Worm (Caenorhabditis elegans) whole organism, midembryonic: ENCODE measurements around the gene oxy-4.
A peak's percentile ranks its signal among the peaks of the same experiment; 100 is the strongest.

ENCODE experiments used
- T22C8.4 ChIP-seq: fragments of 200-800 bp; sonication (Bioruptor generic); IDR thresholded peaks from 2 replicates; pipeline ENCODE4 v1.3.6; 2022; ENCODE audit warnings: missing genetic modification characterization, missing compliant biosample characterization
- cog-1 ChIP-seq: sonication (generic microtip); optimal IDR thresholded peaks from 2 replicates; lab custom pipeline; 2016; ENCODE audit warnings: missing genetic modification characterization, missing compliant biosample characterization
- flt-1 ChIP-seq: fragments of 200-800 bp; sonication (Bioruptor generic); IDR thresholded peaks from 2 replicates; pipeline ENCODE4 v1.3.6; 2022; ENCODE audit warnings: missing genetic modification characterization, missing compliant biosample characterization
- klf-2 ChIP-seq: fragments of 200-800 bp; sonication (Bioruptor generic); conservative IDR thresholded peaks from 2 replicates; pipeline ENCODE4 v1.3.6; 2022; ENCODE audit warnings: missing genetic modification reagents, missing genetic modification characterization, missing compliant biosample characterization
- med-1 ChIP-seq: sonication (generic microtip); optimal IDR thresholded peaks from 2 replicates; lab custom pipeline; 2017; ENCODE audit warnings: missing genetic modification characterization, mild to moderate bottlenecking, missing compliant biosample characterization, antibody characterized with exemption, missing genetic modification reagents; ENCODE audit not compliant: insufficient read depth
- ref-1 ChIP-seq: fragments of 200-800 bp; sonication (Bioruptor generic); conservative IDR thresholded peaks from 2 replicates; pipeline ENCODE4 v1.3.6; 2022; ENCODE audit warnings: missing genetic modification reagents, missing genetic modification characterization, missing compliant biosample characterization
- tab-1 ChIP-seq: fragments of 200-800 bp; sonication (Bioruptor generic); IDR thresholded peaks from 2 replicates; pipeline ENCODE4 v1.3.6; 2022; ENCODE audit warnings: missing genetic modification characterization, missing compliant biosample characterization
- ztf-23 ChIP-seq: fragments of 200-800 bp; sonication (Bioruptor generic); IDR thresholded peaks from 2 replicates; pipeline ENCODE4 v1.3.6; 2022; ENCODE audit warnings: missing genetic modification reagents, missing genetic modification characterization, missing compliant biosample characterization
- ztf-29 ChIP-seq: fragments of 200-800 bp; sonication (Bioruptor generic); IDR thresholded peaks from 2 replicates; pipeline ENCODE4 v1.3.6; 2022; ENCODE audit warnings: missing genetic modification reagents, missing genetic modification characterization, missing compliant biosample characterization

The oxy-4 gene

DNA sequence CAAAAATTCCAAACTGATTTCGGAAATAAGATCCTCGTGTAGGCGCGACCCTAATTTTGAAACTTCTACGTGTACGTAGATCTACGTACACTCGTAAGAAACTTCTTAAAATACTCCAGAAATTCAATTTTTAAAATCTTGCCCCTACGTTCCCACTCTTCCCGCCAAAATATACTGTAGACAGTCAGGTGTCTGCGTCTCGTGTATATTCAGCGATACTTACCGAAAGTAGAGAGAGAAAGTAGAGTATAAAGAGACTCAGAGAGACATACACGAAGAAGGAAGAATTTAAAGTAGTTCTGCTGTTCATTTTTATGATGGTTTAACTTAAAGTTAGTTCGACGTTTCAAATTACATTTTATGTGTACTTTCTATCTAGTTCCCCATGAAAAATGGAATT, 34.7 kb upstream of the oxy-4 start:
- TF ChIP-seq T22C8.4 (no peak), ztf-29 (GFP tag; lab: Robert Waterston, UW) (no peak)

DNA sequence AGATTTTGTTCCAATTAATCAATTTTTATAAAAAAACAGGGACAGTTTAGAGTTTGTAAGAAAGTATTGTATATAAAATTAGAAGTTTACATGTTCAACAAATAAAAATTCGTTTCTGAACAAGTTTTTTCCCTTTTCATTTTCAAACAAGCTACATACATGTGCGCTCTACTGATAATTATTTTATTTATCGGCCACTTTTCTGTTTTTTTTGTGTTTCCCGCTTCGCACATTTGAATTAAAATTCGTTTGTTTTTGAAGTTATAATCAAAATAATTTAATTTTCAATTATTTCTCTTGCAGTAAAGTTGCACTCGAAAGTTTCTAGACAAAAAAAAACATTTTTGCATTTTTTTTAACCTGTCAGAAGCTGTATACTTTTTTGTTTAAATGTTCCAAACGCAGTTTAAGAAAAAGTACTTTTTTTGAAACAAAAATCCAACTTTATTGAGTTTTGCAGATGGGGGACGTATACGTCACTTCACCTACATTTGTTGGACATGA, 32.1 kb upstream of the oxy-4 start, which contains the start of gene hira-1:
Gene hira-1, plus strand, starts transcription at position 454 of the 504 bp plus-strand sequence.
- TF ChIP-seq klf-2 (no peak), flt-1 (GFP tag; lab: Robert Waterston, UW) (no peak), tab-1 (GFP tag; lab: Robert Waterston, UW) (no peak), ztf-23 (GFP tag; lab: Robert Waterston, UW) (no peak), cog-1 (tag; lab: Kevin White, UChicago) (no peak), T22C8.4 (no peak), ztf-29 (GFP tag; lab: Robert Waterston, UW) (no peak), ref-1 (GFP tag; lab: Robert Waterston, UW) (no peak), med-1 (GFP tag; lab: Kevin White, UChicago) (no peak)

DNA sequence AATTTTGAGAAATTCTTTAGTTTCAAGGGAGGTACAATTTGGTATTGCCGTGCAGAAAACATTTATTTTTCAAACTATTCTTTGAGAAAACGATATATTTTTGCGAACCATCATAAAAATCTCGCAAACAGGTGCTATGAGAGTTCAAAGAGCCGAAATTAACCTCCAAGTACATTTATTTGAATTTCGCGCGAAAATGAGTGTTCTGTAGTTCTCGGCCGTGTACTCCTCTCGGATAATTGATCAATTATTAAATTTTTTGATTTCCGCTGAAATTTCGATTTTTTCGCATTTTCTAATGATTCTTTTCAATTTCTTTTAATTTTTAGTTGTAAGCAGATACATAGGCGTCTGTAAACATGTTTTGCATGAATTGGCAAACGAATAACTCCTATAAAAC, 31.6 kb upstream of the oxy-4 start:
- no peak for TF ChIP-seq ztf-23 (GFP tag; lab: Robert Waterston, UW)
- TF ChIP-seq flt-1 (GFP tag; lab: Robert Waterston, UW) = peak; percentile 37; the same call in 1 of the 2 replicates

DNA sequence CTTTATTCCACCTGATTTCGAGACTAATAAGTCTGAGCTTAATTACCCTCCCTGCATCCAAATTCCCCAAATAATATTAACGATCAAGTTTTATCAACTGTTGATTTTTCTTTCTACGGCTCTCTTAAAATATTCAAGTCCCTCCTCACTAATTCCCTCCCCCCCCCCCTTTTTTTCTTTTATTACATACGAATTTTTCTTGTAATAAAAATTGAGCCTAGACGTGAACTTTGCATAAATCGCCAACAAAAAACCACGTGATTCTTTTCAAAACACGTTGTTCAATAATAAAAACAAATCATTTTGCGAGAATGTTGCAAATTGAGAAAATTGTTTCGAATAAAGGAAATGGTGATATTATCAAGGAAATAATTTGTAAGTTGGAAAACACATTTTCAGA, 29.9 kb upstream of the oxy-4 start, which contains the start of gene K10D2.8:
Gene K10D2.8, plus strand, starts transcription at position 301 of the 400 bp plus-strand sequence.
- TF ChIP-seq ref-1 (GFP tag; lab: Robert Waterston, UW) (no peak), cog-1 (tag; lab: Kevin White, UChicago) (no peak), med-1 (GFP tag; lab: Kevin White, UChicago) (no peak), T22C8.4 (no peak), tab-1 (GFP tag; lab: Robert Waterston, UW) (no peak), ztf-23 (GFP tag; lab: Robert Waterston, UW) (no peak)

DNA sequence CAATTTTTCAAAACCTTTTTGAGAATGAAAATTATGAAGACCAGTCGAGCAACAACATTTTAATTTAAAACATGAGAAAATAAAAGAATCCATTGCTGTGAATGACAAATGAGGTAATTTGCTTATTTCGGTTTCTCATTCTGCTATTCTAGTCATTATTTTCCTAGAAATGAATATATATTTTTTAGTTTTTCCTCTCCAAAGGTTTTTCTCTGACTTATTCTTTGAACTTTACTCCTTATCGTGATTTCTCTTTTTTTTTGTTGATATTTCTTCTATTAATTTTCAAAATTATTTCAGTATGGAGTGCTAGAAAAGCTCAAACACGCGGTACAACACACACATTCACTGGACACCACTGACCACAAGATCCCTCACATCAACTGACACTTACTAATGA, 27.0 kb upstream of the oxy-4 start, which contains the start of gene pup-2:
Gene pup-2, plus strand, starts transcription at position 301 of the 400 bp plus-strand sequence.
- no peak for TF ChIP-seq ref-1 (GFP tag; lab: Robert Waterston, UW)
- TF ChIP-seq klf-2 = no peak
- no peak for TF ChIP-seq ztf-23 (GFP tag; lab: Robert Waterston, UW)
- TF ChIP-seq cog-1 (tag; lab: Kevin White, UChicago) = no peak

DNA sequence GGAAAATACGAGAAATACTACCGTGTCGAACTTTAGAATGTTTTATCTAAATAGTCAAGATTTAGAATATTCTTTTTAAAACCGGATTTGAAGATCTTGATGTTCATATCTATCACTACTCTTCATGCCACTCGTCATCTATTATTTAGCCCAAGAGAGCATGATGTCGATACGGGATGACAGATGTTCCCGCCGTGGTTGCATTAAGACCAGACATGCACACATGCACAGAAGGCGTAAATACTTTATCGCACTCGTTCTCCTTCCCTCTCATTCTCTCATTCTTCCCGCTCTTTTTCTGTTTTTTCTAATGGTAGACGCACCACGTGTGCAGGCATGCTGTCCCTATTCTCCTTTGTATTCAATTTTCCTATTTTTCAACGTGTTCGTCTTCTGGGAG, 24.8 kb upstream of the oxy-4 start:
- no peak for TF ChIP-seq flt-1 (GFP tag; lab: Robert Waterston, UW)
- no peak for TF ChIP-seq ztf-23 (GFP tag; lab: Robert Waterston, UW)

DNA sequence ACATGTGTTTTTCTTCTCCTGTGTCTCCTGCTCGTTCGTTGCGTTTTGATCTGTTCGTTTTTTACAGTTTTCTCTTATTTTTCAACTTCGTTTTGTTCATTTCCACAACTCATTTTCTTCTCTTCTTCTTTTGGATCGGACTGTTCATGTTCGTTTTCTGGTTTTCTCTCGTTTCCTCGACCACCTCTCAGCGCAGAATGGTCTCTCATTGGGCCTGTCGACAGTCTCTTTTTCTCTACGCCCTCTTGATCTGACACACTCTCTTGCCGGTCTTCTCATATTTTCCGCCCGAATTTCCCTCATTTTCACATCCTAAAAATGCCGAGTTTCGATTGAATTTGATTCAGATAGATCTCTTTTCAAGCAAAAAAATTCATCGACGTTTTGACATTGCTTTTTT, 23.1 kb upstream of the oxy-4 start:
- TF ChIP-seq med-1 (GFP tag; lab: Kevin White, UChicago) (no peak), T22C8.4 (no peak), tab-1 (GFP tag; lab: Robert Waterston, UW) (no peak), ztf-29 (GFP tag; lab: Robert Waterston, UW) (no peak), klf-2 (no peak), flt-1 (GFP tag; lab: Robert Waterston, UW) (no peak), cog-1 (tag; lab: Kevin White, UChicago) (no peak), ztf-23 (GFP tag; lab: Robert Waterston, UW) (no peak)

DNA sequence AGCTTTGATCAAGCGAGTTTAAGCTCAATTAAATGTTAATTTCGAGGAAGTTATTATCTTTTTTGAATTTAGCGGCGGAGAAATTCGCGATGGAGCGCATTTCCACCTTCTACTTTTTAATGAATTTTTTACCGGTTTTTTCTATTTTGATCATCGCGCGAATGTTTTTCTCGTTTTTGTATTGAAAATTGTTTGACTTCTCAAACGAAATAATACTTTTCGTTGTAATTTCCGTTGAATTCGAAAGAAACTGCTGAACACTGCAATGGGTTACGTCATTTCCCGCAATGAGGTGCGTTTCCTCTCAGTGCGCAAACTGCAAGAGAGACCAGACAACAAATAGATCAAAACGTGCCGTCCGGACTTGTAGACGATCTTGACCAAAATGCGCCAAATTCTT, 22.6 kb upstream of the oxy-4 start:
- TF ChIP-seq klf-2 (no peak), flt-1 (GFP tag; lab: Robert Waterston, UW) (no peak), ref-1 (GFP tag; lab: Robert Waterston, UW) (no peak), tab-1 (GFP tag; lab: Robert Waterston, UW) (no peak), ztf-23 (GFP tag; lab: Robert Waterston, UW) (no peak), cog-1 (tag; lab: Kevin White, UChicago) (no peak), med-1 (GFP tag; lab: Kevin White, UChicago) (no peak), ztf-29 (GFP tag; lab: Robert Waterston, UW) (no peak), T22C8.4 (no peak)

DNA sequence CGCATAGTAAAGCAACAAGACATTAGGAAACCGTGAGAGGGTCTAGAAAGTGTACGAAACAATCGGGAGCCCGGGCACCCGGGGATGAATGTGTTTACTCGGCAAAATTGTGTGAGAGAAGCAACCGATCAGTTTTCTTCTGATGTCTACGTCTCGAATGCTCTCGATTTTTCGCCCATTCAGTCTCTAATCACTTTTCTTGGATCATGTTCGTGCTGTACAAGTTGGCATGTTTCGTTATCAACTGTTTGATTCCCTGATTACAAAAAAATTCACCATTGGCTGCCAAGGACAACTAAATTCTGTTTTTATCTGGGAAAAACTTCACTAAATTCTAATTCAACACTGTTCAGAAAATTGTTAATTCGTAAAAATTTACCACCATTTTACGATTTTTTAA, 22.0 kb upstream of the oxy-4 start:
- TF ChIP-seq ref-1 (GFP tag; lab: Robert Waterston, UW) (no peak), ztf-23 (GFP tag; lab: Robert Waterston, UW) (0 out of 2 replicates have a peak, but pooled peaks have one; percentile 40)

DNA sequence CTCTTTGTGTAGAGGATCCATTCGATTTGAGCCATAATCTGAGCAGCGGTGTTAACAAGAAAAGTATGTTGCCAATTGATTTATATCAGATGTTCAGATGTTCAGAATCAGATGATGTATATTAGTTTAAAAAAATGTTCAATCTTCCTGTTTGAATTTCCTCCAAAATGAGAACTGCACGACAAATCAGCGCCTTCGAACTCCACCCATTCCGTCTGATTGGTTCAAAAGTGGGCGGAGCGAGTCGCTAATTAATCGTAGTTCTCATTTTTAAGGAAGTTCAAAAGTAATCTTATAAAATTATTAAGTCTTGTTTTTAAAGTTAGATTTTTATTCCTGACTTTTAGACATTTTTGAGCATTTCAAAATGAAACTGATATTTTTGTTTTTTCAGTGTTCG, 20.6 kb upstream of the oxy-4 start:
- no peak for TF ChIP-seq flt-1 (GFP tag; lab: Robert Waterston, UW)
- no peak for TF ChIP-seq tab-1 (GFP tag; lab: Robert Waterston, UW)
- TF ChIP-seq T22C8.4 = no peak
- TF ChIP-seq ref-1 (GFP tag; lab: Robert Waterston, UW) = no peak
- no peak for TF ChIP-seq cog-1 (tag; lab: Kevin White, UChicago)
- no peak for TF ChIP-seq klf-2
- no peak for TF ChIP-seq med-1 (GFP tag; lab: Kevin White, UChicago)
- TF ChIP-seq ztf-29 (GFP tag; lab: Robert Waterston, UW) = no peak
- TF ChIP-seq ztf-23 (GFP tag; lab: Robert Waterston, UW) = no peak

DNA sequence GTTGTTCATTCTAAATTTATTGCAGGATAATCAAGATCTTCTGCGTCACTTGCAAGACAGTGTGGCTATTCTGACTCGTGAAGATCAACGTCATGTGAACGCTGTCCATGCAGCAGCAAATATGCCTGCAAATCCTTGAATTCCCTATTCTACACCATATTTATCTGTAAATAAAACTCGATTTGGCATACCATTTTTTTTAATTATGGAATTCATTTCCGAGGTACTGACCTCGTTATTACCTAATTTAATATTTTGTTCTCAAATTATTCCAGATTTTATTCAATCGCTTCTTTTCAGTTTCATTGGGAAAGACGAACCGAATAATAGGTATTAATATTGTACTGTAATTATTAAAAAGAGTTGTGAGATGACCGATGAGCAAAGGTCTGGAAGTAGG, 15.0 kb upstream of the oxy-4 start, which contains the start of gene cid-1:
Gene cid-1, plus strand, starts transcription at position 301 of the 400 bp plus-strand sequence.
- no peak for TF ChIP-seq med-1 (GFP tag; lab: Kevin White, UChicago)
- TF ChIP-seq T22C8.4 = no peak
- TF ChIP-seq tab-1 (GFP tag; lab: Robert Waterston, UW) = no peak
- TF ChIP-seq ztf-29 (GFP tag; lab: Robert Waterston, UW) = no peak
- TF ChIP-seq klf-2 = no peak
- no peak for TF ChIP-seq ref-1 (GFP tag; lab: Robert Waterston, UW)
- TF ChIP-seq ztf-23 (GFP tag; lab: Robert Waterston, UW) = no peak
- TF ChIP-seq flt-1 (GFP tag; lab: Robert Waterston, UW) = no peak
- no peak for TF ChIP-seq cog-1 (tag; lab: Kevin White, UChicago)
